Worm (Caenorhabditis elegans) whole organism, L3 larva: ENCODE results near the gene mls-2.

Source experiments
- ama-1 ChIP-seq: fragments of 150-350 bp; optimal IDR thresholded peaks from 2 replicates; lab custom pipeline; 2018
- ceh-9 ChIP-seq: sonication (generic microtip); optimal IDR thresholded peaks from 2 replicates; lab custom pipeline; 2018; ENCODE audit warnings: missing biosample characterization, missing genetic modification characterization
- egl-27 ChIP-seq: sonication (generic microtip); optimal IDR thresholded peaks from 4 replicates; lab custom pipeline; 2017; ENCODE audit warnings: missing biosample characterization, missing genetic modification reagents, missing genetic modification characterization
- lin-39 ChIP-seq: fragments of 150-350 bp; optimal IDR thresholded peaks from 2 replicates; lab custom pipeline; 2018; ENCODE audit warnings: missing biosample characterization, missing genetic modification reagents, missing genetic modification characterization
- mml-1 ChIP-seq: fragments of 150-350 bp; sonication (generic microtip); optimal IDR thresholded peaks from 3 replicates; lab custom pipeline; 2014; ENCODE audit warnings: missing biosample characterization, missing genetic modification characterization
- nhr-12 ChIP-seq: fragments of 150-350 bp; optimal IDR thresholded peaks from 2 replicates; lab custom pipeline; 2014; ENCODE audit warnings: missing biosample characterization, missing genetic modification characterization
- nhr-76 ChIP-seq: fragments of 150-350 bp; sonication (generic microtip); optimal IDR thresholded peaks from 5 replicates; lab custom pipeline; 2014; ENCODE audit warnings: missing biosample characterization, missing genetic modification characterization
- nhr-77 ChIP-seq: fragments of 150-350 bp; optimal IDR thresholded peaks from 2 replicates; lab custom pipeline; 2014; ENCODE audit warnings: missing biosample characterization, missing genetic modification characterization
- snpc-4 ChIP-seq: fragments of 150-350 bp; optimal IDR thresholded peaks from 2 replicates; lab custom pipeline; 2014; ENCODE audit warnings: missing biosample characterization, missing genetic modification characterization
- unc-62 ChIP-seq: fragments of 150-350 bp; sonication (generic microtip); optimal IDR thresholded peaks from 4 replicates; lab custom pipeline; 2014; ENCODE audit warnings: missing biosample characterization, missing genetic modification reagents, missing genetic modification characterization

DNA sequence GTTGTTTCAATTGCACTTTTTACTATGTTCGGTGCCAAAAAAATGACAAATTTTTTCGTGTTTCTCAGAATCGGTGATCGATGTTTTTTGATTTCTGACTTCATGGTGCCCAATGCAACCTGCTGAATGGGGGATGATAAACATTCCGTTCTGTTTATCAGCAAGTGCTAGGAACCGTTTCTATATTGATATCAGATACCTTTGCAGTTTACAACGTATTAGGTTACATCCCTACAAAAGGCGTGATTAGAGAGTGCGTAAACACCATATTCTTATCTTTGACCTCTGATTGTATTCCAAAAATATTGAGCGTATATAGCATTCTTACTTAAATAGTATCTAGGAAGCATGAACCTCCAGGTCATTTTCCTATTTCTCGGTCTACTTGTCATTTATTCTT lies 28.7 kb downstream of the mls-2 start, which contains the start of gene aman-1:
- TF ChIP-seq egl-27 (tag; lab: Kevin White, UChicago), result no peak
- no peak for TF ChIP-seq nhr-12 (tag; lab: Kevin White, UChicago)
- no peak for TF ChIP-seq unc-62 (GFP tag; lab: Kevin White, UChicago)
- no peak for TF ChIP-seq nhr-76
- no peak for TF ChIP-seq lin-39 (tag; lab: Kevin White, UChicago)
- TF ChIP-seq mml-1 (tag; lab: Kevin White, UChicago), result no peak
- TF ChIP-seq nhr-77, result no peak
- TF ChIP-seq snpc-4, result no peak
- TF ChIP-seq ceh-9 (tag; lab: Kevin White, UChicago), result no peak
- no peak for TF ChIP-seq ama-1 (lab: Kevin White, UChicago)
